Worm (Caenorhabditis elegans): ENCODE results near the gene flp-24.

DNA sequence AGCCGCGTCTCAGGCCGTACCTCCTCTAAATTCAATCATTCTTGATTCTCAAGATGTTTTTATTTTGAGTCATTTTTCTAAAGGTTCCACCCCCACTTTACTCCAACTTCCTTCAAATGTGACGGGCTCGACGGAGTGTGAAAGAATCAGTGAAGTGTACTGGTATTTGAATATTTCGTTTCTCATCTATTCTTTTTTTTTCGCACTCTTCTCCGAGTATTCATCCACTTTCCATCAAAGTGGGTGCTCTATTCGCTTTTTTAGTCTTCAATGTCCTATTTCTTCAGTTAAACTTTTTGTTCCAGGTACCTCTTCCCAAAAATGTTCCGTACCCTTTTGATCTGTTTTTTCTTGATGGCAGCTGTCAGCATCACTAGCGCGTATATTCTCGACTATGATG lies 36.6 kb downstream of the flp-24 start, which contains the start of gene nlp-52:
- TF ChIP-seq madf-8 (GFP tag; conservative IDR thresholded peaks at IDR 0.05) (no peak), F55B11.4 (tag; optimal IDR thresholded peaks at IDR 0.05; ENCODE audit: borderline replicate concordance, insufficient read depth) (no peak), rec-8 (tag; optimal IDR thresholded peaks at IDR 0.05) (no peak), tbx-9 (tag; optimal IDR thresholded peaks at IDR 0.05; ENCODE audit: borderline replicate concordance) (no peak), chd-7 (tag; optimal IDR thresholded peaks at IDR 0.05) (no peak), ztf-25 (GFP tag; IDR thresholded peaks at IDR 0.05) (no peak), lin-35 (GFP tag; optimal IDR thresholded peaks at IDR 0.05) (no peak)

All from whole organism, young adult.